Fruit fly (Drosophila melanogaster) S2 (cell line): ENCODE data around the gene CG31808.

Source experiments
- CG8478 ChIP-seq: fragments of >200 bp; optimal IDR thresholded peaks from 2 replicates; lab custom pipeline; 2018
- CTCF ChIP-seq, 2 experiments: fragments of >200 bp; optimal IDR thresholded peaks; 2 replicates each; lab custom pipeline; 2018

DNA sequence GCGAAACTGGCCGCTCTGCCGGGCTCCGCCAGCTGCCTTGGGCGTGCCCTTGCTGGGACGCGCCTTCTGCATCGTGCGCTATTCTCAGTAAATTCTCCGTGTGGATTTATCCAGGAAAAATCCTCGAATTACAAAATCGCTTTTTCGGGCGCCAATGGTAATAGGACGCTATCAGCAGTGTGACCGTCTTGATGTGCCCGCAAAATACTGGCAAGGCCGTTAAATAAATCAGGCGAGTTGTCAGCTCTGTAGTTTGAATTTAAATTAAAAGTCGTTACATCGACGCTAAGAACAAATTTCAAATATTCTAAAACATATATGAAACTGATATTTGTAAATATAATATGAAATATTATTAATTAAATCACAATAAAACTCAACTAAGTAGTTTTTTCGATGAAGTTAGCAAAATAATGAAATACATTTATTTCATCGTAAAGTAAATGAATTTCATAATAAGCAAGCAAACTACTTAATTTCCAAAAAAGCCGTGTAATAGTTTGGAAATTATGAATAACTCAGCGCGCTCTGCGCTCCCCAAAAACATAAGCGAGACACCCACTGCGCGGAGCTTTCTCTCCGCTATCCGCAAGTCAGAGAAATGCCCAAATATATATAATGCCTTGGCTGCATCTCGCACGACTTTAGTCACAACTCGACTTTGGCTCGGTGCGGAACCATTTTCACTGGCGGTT, 22.4 kb upstream of the CG31808 start, which contains the start of the genes glu and ChLD3:
- TF ChIP-seq CG8478 (no peak), CTCF (optimal IDR thresholded peaks at IDR 0.05; lab: Kevin White, UChicago) (peak in 1 of 2 experiments; percentile 40)
